Worm (Caenorhabditis elegans): ENCODE data around the gene srx-65.

DNA sequence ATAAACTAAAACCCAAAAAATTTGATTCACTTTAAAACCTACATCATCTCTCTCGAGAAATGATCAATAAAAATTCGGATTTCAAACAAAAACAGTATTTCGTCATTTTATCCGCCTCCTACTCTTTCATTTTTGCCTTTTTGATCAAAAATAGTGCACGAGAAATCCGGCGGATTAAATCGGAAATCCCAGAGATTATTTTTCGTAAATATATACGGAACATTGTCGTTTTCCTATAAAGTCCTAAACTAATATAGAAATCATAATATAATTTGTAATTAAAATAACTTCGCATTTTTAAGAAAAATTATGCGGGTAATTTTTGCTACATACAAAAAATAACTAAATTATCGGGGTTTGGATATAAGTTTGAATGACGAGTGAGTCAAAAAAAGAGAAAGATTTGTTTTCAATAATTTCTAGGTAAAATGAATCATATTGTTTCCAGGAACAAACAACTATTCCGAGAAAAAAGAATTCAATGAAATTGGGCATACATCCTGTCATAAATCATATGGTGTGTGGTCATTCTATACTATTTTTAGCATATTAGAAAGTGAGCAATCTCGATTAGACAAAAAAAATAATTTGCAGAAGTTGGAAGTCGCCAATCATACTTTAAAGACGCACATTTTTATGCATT lies 47.5 kb upstream of the srx-65 start, which contains the start of gene nhr-158:
- TF ChIP-seq snpc-4 (GFP tag; optimal IDR thresholded peaks at IDR 0.05) (no peak), snpc-4 (tag; optimal IDR thresholded peaks at IDR 0.05) (no peak), hsf-1 (GFP tag; IDR thresholded peaks at IDR 0.05) (no peak), sea-2 (GFP tag; IDR thresholded peaks at IDR 0.05) (no peak), fkh-3 (tag; optimal IDR thresholded peaks at IDR 0.05) (no peak), attf-3 (GFP tag; conservative IDR thresholded peaks at IDR 0.05) (no peak), sdz-38 (tag; optimal IDR thresholded peaks at IDR 0.05) (no peak), unc-130 (GFP tag; optimal IDR thresholded peaks at IDR 0.05) (no peak), attf-6 (GFP tag; IDR thresholded peaks at IDR 0.05) (no peak), pha-4 (tag; optimal IDR thresholded peaks at IDR 0.05) (no peak), efl-1 (GFP tag; optimal IDR thresholded peaks at IDR 0.05) (no peak), C17E4.6 (GFP tag; IDR thresholded peaks at IDR 0.05) (no peak), mcd-1 (GFP tag; IDR thresholded peaks at IDR 0.05) (no peak), hmg-1.2 (GFP tag; IDR thresholded peaks at IDR 0.05) (no peak), mxl-1 (tag; optimal IDR thresholded peaks at IDR 0.05) (no peak)
